Worm (Caenorhabditis elegans) whole organism, late embryonic: Measurements from ENCODE around the gene smg-8.

Experiments used
- C08G9.2 ChIP-seq: sonication (generic microtip); optimal IDR thresholded peaks from 2 replicates; lab custom pipeline; 2016; ENCODE audit warnings: mild to moderate bottlenecking, missing genetic modification characterization, moderate library complexity, missing compliant biosample characterization
- K02D7.2 ChIP-seq: sonication (generic microtip); optimal IDR thresholded peaks from 2 replicates; lab custom pipeline; 2017; ENCODE audit warnings: mild to moderate bottlenecking, missing genetic modification characterization, missing compliant biosample characterization
- K09A11.1 ChIP-seq: sonication (generic microtip); optimal IDR thresholded peaks from 2 replicates; lab custom pipeline; 2017; ENCODE audit warnings: antibody characterized with exemption, mild to moderate bottlenecking, missing genetic modification characterization, missing compliant biosample characterization; ENCODE audit not compliant: insufficient read depth
- T23F11.4 ChIP-seq: fragments of 200-800 bp; sonication (Bioruptor generic); optimal IDR thresholded peaks from 2 replicates; lab custom pipeline; 2018; ENCODE audit warnings: mild to moderate bottlenecking, missing genetic modification characterization, missing compliant biosample characterization
- ahr-1 ChIP-seq: sonication (generic microtip); optimal IDR thresholded peaks from 2 replicates; lab custom pipeline; 2016; ENCODE audit warnings: missing genetic modification characterization, missing compliant biosample characterization
- ama-1 ChIP-seq: fragments of 150-350 bp; optimal IDR thresholded peaks from 2 replicates; lab custom pipeline; 2014
- ceh-2 ChIP-seq: sonication (generic microtip); optimal IDR thresholded peaks from 2 replicates; lab custom pipeline; 2016; ENCODE audit warnings: missing genotype, missing genetic modification characterization, missing compliant biosample characterization
- ceh-24 ChIP-seq: sonication (generic microtip); optimal IDR thresholded peaks from 2 replicates; lab custom pipeline; 2016; ENCODE audit warnings: mild to moderate bottlenecking, missing genetic modification characterization, missing compliant biosample characterization
- ceh-30 ChIP-seq: fragments of 150-350 bp; optimal IDR thresholded peaks from 2 replicates; lab custom pipeline; 2014; ENCODE audit warnings: missing biosample characterization, missing genetic modification characterization
- ceh-31 ChIP-seq: sonication (generic microtip); optimal IDR thresholded peaks from 2 replicates; lab custom pipeline; 2016; ENCODE audit warnings: missing genetic modification characterization, missing compliant biosample characterization
- ceh-34 ChIP-seq: sonication (generic microtip); optimal IDR thresholded peaks from 2 replicates; lab custom pipeline; 2016; ENCODE audit warnings: mild to moderate bottlenecking, missing genetic modification characterization, missing compliant biosample characterization
- ceh-45 ChIP-seq: fragments of 200-800 bp; sonication (Bioruptor generic); IDR thresholded peaks from 2 replicates; pipeline ENCODE4 v1.3.6; 2022; ENCODE audit warnings: missing genetic modification reagents, missing genetic modification characterization, missing compliant biosample characterization
- che-1 ChIP-seq: sonication (generic microtip); optimal IDR thresholded peaks from 2 replicates; lab custom pipeline; 2016; ENCODE audit warnings: mild to moderate bottlenecking, missing genetic modification characterization, missing compliant biosample characterization
- dmd-4 ChIP-seq: sonication (generic microtip); optimal IDR thresholded peaks from 2 replicates; lab custom pipeline; 2016; ENCODE audit warnings: borderline replicate concordance, missing genetic modification characterization, missing compliant biosample characterization
- dve-1 ChIP-seq: sonication (generic microtip); optimal IDR thresholded peaks from 2 replicates; lab custom pipeline; 2017; ENCODE audit warnings: antibody characterized with exemption, mild to moderate bottlenecking, missing genetic modification characterization, missing compliant biosample characterization
- elt-2 ChIP-seq: sonication (generic microtip); optimal IDR thresholded peaks from 2 replicates; lab custom pipeline; 2016; ENCODE audit warnings: missing genetic modification reagents, missing genetic modification characterization, missing compliant biosample characterization
- ets-4 ChIP-seq: sonication (generic microtip); optimal IDR thresholded peaks from 2 replicates; lab custom pipeline; 2016; ENCODE audit warnings: missing genetic modification characterization, missing compliant biosample characterization
- eyg-1 ChIP-seq: sonication (generic microtip); optimal IDR thresholded peaks from 2 replicates; lab custom pipeline; 2016; ENCODE audit warnings: missing genotype, missing genetic modification characterization, missing compliant biosample characterization
- fkh-10 ChIP-seq: fragments of 150-350 bp; optimal IDR thresholded peaks from 2 replicates; lab custom pipeline; 2014; ENCODE audit warnings: missing biosample characterization, missing genetic modification reagents, missing genetic modification characterization
- fkh-6 ChIP-seq: sonication (generic microtip); optimal IDR thresholded peaks from 2 replicates; lab custom pipeline; 2016; ENCODE audit warnings: missing genetic modification characterization, missing compliant biosample characterization
- hlh-15 ChIP-seq: sonication (generic microtip); optimal IDR thresholded peaks from 2 replicates; lab custom pipeline; 2016; ENCODE audit warnings: missing genetic modification characterization, missing compliant biosample characterization
- hlh-30 ChIP-seq: sonication (generic microtip); optimal IDR thresholded peaks from 2 replicates; lab custom pipeline; 2017; ENCODE audit warnings: antibody characterized with exemption, missing genetic modification characterization, missing compliant biosample characterization; ENCODE audit not compliant: insufficient read depth
- hlh-8 ChIP-seq: sonication (generic microtip); optimal IDR thresholded peaks from 2 replicates; lab custom pipeline; 2016; ENCODE audit warnings: missing genotype, missing genetic modification characterization, missing compliant biosample characterization
- lin-11 ChIP-seq: fragments of 200-800 bp; sonication (Bioruptor generic); optimal IDR thresholded peaks from 2 replicates; lab custom pipeline; 2018; ENCODE audit warnings: mild to moderate bottlenecking, missing genetic modification characterization, missing compliant biosample characterization
- madf-2 ChIP-seq: sonication (generic microtip); optimal IDR thresholded peaks from 2 replicates; lab custom pipeline; 2017; ENCODE audit warnings: missing genetic modification characterization, missing compliant biosample characterization
- mec-3 ChIP-seq: sonication (generic microtip); optimal IDR thresholded peaks from 2 replicates; lab custom pipeline; 2016; ENCODE audit warnings: borderline replicate concordance, missing genetic modification characterization, missing compliant biosample characterization
- nfya-1 ChIP-seq: sonication (generic microtip); optimal IDR thresholded peaks from 2 replicates; lab custom pipeline; 2017; ENCODE audit warnings: missing genetic modification characterization, mild to moderate bottlenecking, missing compliant biosample characterization, antibody characterized with exemption, moderate library complexity
- nhr-11 ChIP-seq: fragments of 150-350 bp; optimal IDR thresholded peaks from 2 replicates; lab custom pipeline; 2014; ENCODE audit warnings: missing biosample characterization, missing genetic modification characterization
- pat-9 ChIP-seq: fragments of 200-800 bp; sonication (Bioruptor generic); optimal IDR thresholded peaks from 2 replicates; lab custom pipeline; 2018; ENCODE audit warnings: mild to moderate bottlenecking, missing genetic modification characterization, moderate library complexity, missing compliant biosample characterization
- pha-2 ChIP-seq: sonication (generic microtip); optimal IDR thresholded peaks from 2 replicates; lab custom pipeline; 2017; ENCODE audit warnings: mild to moderate bottlenecking, missing genetic modification characterization, missing compliant biosample characterization
- pha-4 ChIP-seq: fragments of 150-350 bp; optimal IDR thresholded peaks from 2 replicates; lab custom pipeline; 2018; ENCODE audit warnings: missing biosample characterization, missing genetic modification reagents, missing genetic modification characterization
- pros-1 ChIP-seq: fragments of 150-350 bp; optimal IDR thresholded peaks from 2 replicates; lab custom pipeline; 2014; ENCODE audit warnings: missing biosample characterization, missing genetic modification reagents, missing genetic modification characterization
- ref-2 ChIP-seq: sonication (generic microtip); optimal IDR thresholded peaks from 2 replicates; lab custom pipeline; 2016; ENCODE audit warnings: missing genetic modification characterization, missing compliant biosample characterization
- sdc-2 ChIP-seq: sonication (generic microtip); optimal IDR thresholded peaks from 2 replicates; lab custom pipeline; 2016; ENCODE audit warnings: missing genotype, missing genetic modification characterization, missing compliant biosample characterization
- sox-4 ChIP-seq: sonication (generic microtip); optimal IDR thresholded peaks from 2 replicates; lab custom pipeline; 2017; ENCODE audit warnings: mild to moderate bottlenecking, missing genetic modification characterization, inconsistent platforms, missing compliant biosample characterization
- ttx-3 ChIP-seq: sonication (generic microtip); optimal IDR thresholded peaks from 2 replicates; lab custom pipeline; 2016; ENCODE audit warnings: missing genetic modification reagents, missing genetic modification characterization, missing compliant biosample characterization
- unc-3 ChIP-seq, 2 experiments: fragments of 200-800 bp in 1 of 2; sonication (Bioruptor generic) in 1 of 2; sonication (generic microtip) in 1 of 2; conservative IDR thresholded peaks in 1 of 2; optimal IDR thresholded peaks in 1 of 2; 2 replicates each; pipeline versions ENCODE4 v1.3.6 to Lab custom; 2016 to 2022; ENCODE audit warnings: missing compliant biosample characterization in 2 of 2, missing genetic modification characterization in 2 of 2, missing genetic modification reagents in 1 of 2
- zip-5 ChIP-seq: sonication (generic microtip); optimal IDR thresholded peaks from 2 replicates; lab custom pipeline; 2016; ENCODE audit warnings: missing genetic modification characterization, missing compliant biosample characterization
- ztf-16 ChIP-seq: sonication (generic microtip); optimal IDR thresholded peaks from 2 replicates; lab custom pipeline; 2017; ENCODE audit warnings: missing genetic modification characterization, missing compliant biosample characterization

Gene smg-8

DNA sequence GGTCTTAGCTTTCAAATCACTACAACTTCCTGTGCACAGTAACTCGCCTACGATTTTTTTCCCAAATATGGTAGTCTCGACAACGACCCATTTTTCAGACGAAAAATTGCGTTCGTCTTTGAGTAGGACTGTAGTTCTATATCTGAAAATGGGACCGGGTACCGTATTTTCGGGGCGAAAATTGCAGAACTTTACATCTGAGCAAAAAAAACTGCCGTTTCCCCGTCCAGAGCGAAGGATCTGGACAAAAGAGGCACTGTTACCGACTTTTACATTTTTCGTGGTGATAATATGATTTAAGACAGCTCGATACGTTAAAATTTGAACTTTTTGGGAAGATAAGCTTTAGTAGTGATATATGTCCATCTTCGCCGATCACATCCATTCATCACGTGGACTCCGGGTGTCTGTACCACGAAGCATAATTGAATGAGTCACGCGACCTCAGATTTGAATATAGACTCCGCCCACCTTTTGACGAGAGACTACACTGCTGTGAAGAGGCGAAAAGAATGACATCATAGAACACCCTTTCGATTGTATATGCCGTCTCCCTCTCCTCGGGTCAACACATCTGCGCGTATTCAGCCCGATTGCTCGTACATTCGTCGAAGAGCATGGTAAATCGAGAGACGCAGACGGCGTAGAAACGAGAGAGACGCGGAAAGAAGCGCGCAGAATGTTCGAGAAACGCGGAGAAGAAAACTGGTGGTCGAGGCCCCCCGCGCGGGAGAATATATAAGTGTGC is 36.3 kb upstream of the smg-8 start (continued):
- TF ChIP-seq dmd-4 (tag; lab: Kevin White, UChicago) (peak; percentile 48), ahr-1 (no peak), ztf-16 (tag; lab: Kevin White, UChicago) (no peak), pha-2 (tag; lab: Kevin White, UChicago) (peak; percentile 36), hlh-8 (tag; lab: Kevin White, UChicago) (peak; percentile 54), T23F11.4 (GFP tag; lab: Kevin White, UChicago) (peak; percentile 35), ets-4 (tag; lab: Kevin White, UChicago) (peak; percentile 85), mec-3 (tag; lab: Kevin White, UChicago) (no peak), dve-1 (peak; percentile 19), ceh-45 (GFP tag; lab: Robert Waterston, UW) (no peak)

DNA sequence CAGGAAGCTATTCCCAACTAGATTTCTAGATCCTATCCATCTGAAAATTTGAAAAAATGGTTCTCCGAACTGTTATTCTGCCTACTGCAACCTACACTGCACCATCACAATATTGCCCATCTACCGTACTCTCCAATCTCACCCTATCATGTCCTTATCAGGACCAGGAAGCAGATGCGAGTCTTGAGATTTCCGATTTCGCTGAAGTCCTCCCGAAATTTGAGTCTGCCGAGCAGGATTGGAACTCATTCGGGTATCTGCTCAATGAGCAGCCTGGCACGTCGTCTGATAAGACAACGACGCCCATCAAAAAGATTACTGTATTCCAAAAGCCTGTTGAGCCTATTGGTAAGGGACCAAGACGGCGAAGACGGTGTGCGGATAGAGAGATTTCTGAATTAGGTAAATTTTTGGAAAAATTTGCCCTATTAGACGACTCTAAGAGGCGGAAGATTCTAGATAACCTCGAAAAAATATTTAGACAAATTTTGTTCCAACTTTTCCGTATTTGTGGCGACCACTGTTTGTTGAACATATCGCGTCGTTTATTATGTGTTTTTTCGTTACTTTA is 35.6 kb upstream of the smg-8 start:
- TF ChIP-seq ama-1 (lab: Kevin White, UChicago) (peak; percentile 95), elt-2 (tag; lab: Kevin White, UChicago) (peak; percentile 2), nhr-11 (tag; lab: Kevin White, UChicago) (no peak), ceh-31 (tag; lab: Kevin White, UChicago) (peak; percentile 43), ahr-1 (peak; percentile 12), ttx-3 (tag; lab: Kevin White, UChicago) (no peak), unc-3 (GFP tag; conservative IDR thresholded peaks at IDR 0.05; lab: Robert Waterston, UW) (no peak), unc-3 (tag; optimal IDR thresholded peaks at IDR 0.05; lab: Kevin White, UChicago) (no peak)
- TF ChIP-seq, all 69 proteins: peak for 4

DNA sequence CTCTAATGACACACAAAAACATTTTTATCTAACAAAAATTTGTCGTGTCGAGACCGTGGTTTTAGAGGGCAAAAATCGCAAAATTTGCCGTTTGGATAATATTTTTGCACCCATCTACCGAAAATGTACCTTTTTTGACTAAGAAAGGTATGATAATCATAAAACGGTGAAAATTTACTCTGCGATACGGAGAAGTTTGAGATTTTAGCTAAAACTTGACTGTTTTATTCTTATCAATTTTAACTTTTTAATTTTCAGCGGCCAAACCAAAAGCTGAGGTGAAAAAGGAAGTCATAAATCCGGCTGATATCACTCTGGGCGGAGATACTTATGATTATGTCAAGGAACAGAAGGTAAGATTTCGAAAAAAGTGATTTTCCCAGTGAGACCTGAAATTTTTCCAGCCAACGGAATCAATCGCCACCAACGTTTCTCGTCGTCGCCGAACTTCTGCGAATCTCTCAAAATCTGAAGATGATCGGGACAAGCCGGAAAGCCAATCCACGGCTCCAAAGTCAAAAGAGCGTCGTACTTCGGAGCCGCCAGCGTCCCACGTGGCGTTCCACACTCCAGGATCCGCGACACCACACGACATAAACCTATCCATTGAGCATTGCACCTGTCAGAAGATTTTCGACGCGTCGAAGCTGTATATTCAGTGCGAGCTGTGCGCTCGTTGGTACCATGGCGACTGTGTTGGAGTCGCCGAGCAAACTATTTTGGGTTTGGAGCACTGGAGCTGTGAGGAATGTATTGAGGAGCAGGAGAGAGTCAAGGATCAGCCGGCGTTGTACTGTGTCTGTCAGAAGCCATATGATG is 34.9 kb upstream of the smg-8 start:
- no peak for TF ChIP-seq lin-11
- TF ChIP-seq madf-2 (tag; lab: Kevin White, UChicago), result no peak
- peak; percentile 3 for TF ChIP-seq ceh-34 (tag; lab: Kevin White, UChicago)
- no peak for TF ChIP-seq pha-4
- no peak for TF ChIP-seq eyg-1 (tag; lab: Kevin White, UChicago)
- peak; percentile 56 for TF ChIP-seq fkh-6 (tag; lab: Kevin White, UChicago)
- TF ChIP-seq sdc-2, result peak; percentile 52
- no peak for TF ChIP-seq ceh-2
- TF ChIP-seq pat-9 (tag; lab: Kevin White, UChicago), result no peak
- no peak for TF ChIP-seq fkh-10 (GFP tag; lab: Kevin White, UChicago)
- no peak for TF ChIP-seq hlh-30 (tag; lab: Kevin White, UChicago)
- no peak for TF ChIP-seq ama-1 (lab: Kevin White, UChicago)
- TF ChIP-seq C08G9.2, result no peak
- TF ChIP-seq nfya-1 (tag; lab: Kevin White, UChicago), result no peak
- TF ChIP-seq, all 69 proteins: peak for 3

DNA sequence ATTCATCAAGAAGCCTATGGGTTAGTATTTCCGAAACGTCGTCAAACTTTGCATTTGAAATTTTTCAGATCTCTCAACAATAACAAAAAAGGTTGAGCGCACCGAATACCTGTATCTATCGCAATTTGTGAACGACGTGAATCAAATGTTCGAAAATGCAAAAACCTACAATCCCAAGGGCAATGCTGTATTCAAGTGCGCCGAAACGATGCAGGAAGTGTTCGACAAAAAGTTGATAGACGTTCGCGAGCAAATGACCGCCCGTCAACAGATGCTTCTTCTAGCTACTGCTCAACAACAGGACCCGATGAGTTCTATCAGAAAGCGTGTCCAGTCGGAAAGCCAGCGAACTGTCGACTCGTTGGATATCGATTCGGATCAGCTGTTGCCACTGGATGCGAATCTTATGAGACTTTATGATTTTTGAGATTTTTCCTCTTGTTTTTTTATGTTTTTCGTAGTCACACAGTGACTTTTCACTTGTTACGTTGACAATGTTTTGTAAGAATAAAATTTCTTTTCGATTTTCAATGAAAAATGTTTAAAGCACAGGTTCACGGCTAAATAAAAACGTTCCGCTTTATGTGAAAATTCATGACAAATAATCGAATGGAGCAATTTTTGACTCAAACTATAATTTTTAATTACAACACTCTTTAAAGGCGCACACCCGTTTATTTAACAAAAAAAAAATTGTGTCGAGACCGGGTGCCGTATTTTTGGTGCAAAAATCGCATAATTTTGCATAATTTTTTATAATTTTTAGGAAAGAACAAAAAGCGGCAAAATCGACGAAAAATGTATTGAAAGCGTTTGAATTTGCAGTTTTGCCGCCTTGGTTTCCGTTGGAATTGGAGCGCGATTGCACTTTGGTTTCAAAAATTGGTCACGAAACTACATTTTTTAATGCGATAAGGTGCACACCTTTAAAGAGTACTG is 33.6 kb upstream of the smg-8 start:
- TF ChIP-seq che-1 (tag; lab: Kevin White, UChicago) (no peak), lin-11 (no peak), hlh-15 (no peak), ama-1 (lab: Kevin White, UChicago) (peak; percentile 28), ceh-31 (tag; lab: Kevin White, UChicago) (peak; percentile 2), sox-4 (tag; lab: Kevin White, UChicago) (no peak), ref-2 (no peak), dmd-4 (tag; lab: Kevin White, UChicago) (peak; percentile 4), K09A11.1 (no peak), ceh-24 (tag; lab: Kevin White, UChicago) (peak; percentile 32), K02D7.2 (tag; lab: Kevin White, UChicago) (no peak), ceh-45 (GFP tag; lab: Robert Waterston, UW) (no peak), pros-1 (tag; lab: Kevin White, UChicago) (no peak), madf-2 (tag; lab: Kevin White, UChicago) (no peak), pat-9 (tag; lab: Kevin White, UChicago) (no peak), T23F11.4 (GFP tag; lab: Kevin White, UChicago) (no peak), ceh-30 (tag; lab: Kevin White, UChicago) (peak; percentile 66), hlh-8 (tag; lab: Kevin White, UChicago) (no peak), zip-5 (tag; lab: Kevin White, UChicago) (no peak), eyg-1 (tag; lab: Kevin White, UChicago) (no peak), fkh-10 (GFP tag; lab: Kevin White, UChicago) (no peak)
